Worm (Caenorhabditis elegans): ENCODE measurements around the gene adt-1.

DNA sequence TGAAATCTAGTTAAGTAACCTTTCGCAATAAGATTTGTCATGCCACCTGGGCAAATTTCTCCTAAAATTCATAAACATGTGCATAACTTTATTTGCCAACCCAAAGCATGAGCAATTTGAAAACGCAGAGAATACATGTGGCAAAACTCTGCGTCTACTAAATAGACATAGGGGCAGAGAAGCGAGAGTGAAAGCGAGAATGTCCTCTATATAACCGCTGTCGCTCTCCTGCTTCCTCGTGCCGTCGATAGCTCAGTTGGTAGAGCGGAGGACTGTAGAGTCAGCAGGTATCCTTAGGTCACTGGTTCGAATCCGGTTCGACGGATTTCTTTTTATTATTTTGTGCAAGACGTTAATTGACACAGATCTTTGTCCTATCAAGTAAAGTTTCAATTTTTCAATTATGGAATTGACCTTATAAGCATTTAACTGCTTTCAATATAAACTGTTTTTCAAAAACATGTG, 13.6 kb upstream of the adt-1 start:
- peak; percentile 99 for TF ChIP-seq tab-1 (GFP tag; IDR thresholded peaks at IDR 0.05)
- TF ChIP-seq T22C8.4 (GFP tag; IDR thresholded peaks at IDR 0.05), result peak; percentile 96
- TF ChIP-seq ztf-29 (GFP tag; IDR thresholded peaks at IDR 0.05), result peak; percentile 95

All from whole organism, midembryonic.